Worm (Caenorhabditis elegans): Measurements from ENCODE around the gene C44C1.6.

The C44C1.6 gene

ce11 chrX:1012385-1012866, 42.4 kb upstream of the C44C1.6 start (continued):
- no peak for TF ChIP-seq mep-1 (tag; optimal IDR thresholded peaks at IDR 0.05)
- no peak for TF ChIP-seq nhr-76 (tag; optimal IDR thresholded peaks at IDR 0.05)
- TF ChIP-seq xbp-1 (tag; optimal IDR thresholded peaks at IDR 0.05) = no peak
- no peak for TF ChIP-seq zag-1 (tag; optimal IDR thresholded peaks at IDR 0.05)
- no peak for TF ChIP-seq lin-39 (tag; optimal IDR thresholded peaks at IDR 0.05)
- no peak for TF ChIP-seq unc-86 (tag; optimal IDR thresholded peaks at IDR 0.05)
- peak; percentile 30 for TF ChIP-seq C16A3.4 (tag; optimal IDR thresholded peaks at IDR 0.05)
- TF ChIP-seq unc-130 (tag; optimal IDR thresholded peaks at IDR 0.05) = no peak
- TF ChIP-seq hpl-2 (GFP tag; optimal IDR thresholded peaks at IDR 0.05) = no peak
- TF ChIP-seq ztf-4 (tag; optimal IDR thresholded peaks at IDR 0.05) = no peak
- TF ChIP-seq nhr-84 (tag; optimal IDR thresholded peaks at IDR 0.05) = no peak
- TF ChIP-seq elt-2 (tag; optimal IDR thresholded peaks at IDR 0.05) = peak; percentile 53

- TF ChIP-seq alr-1 (tag; optimal IDR thresholded peaks at IDR 0.05; ENCODE audit: borderline replicate concordance) = no peak
- no peak for TF ChIP-seq mab-9 (GFP tag; IDR thresholded peaks at IDR 0.05)
- TF ChIP-seq zag-1 (tag; optimal IDR thresholded peaks at IDR 0.05) = no peak
- peak; percentile 33 for TF ChIP-seq rnt-1 (tag; optimal IDR thresholded peaks at IDR 0.05)
- peak; percentile 79 for TF ChIP-seq nhr-90 (tag; optimal IDR thresholded peaks at IDR 0.05; ENCODE audit: poor library complexity)
- TF ChIP-seq tbx-2 (tag; optimal IDR thresholded peaks at IDR 0.05) = peak; percentile 56
- TF ChIP-seq pag-3 (tag; optimal IDR thresholded peaks at IDR 0.05; ENCODE audit: borderline replicate concordance, insufficient read depth) = peak; percentile 21
- TF ChIP-seq snpc-4 (tag; optimal IDR thresholded peaks at IDR 0.05) = no peak
- no peak for TF ChIP-seq pqm-1 (tag; optimal IDR thresholded peaks at IDR 0.05)
- TF ChIP-seq efl-1 (optimal IDR thresholded peaks at IDR 0.05) = peak; percentile 1 to 16
- TF ChIP-seq efl-1 (GFP tag; optimal IDR thresholded peaks at IDR 0.05 in 1 of 2) = peak in 1 of 2 experiments; percentile 91
- TF ChIP-seq egl-13 (tag; optimal IDR thresholded peaks at IDR 0.05) = peak; percentile 59
- no peak for TF ChIP-seq unc-30 (tag; optimal IDR thresholded peaks at IDR 0.05)
- peak; percentile 86 for TF ChIP-seq nhr-71 (tag; optimal IDR thresholded peaks at IDR 0.05)
- no peak for TF ChIP-seq fkh-10 (GFP tag; optimal IDR thresholded peaks at IDR 0.05)
- TF ChIP-seq ceh-82 (tag; optimal IDR thresholded peaks at IDR 0.05) = no peak
- TF ChIP-seq nhr-85 (tag) = peak; percentile 93
- no peak for TF ChIP-seq hlh-17 (GFP tag; optimal IDR thresholded peaks at IDR 0.05; ENCODE audit: borderline replicate concordance)
- TF ChIP-seq jun-1 (tag; optimal IDR thresholded peaks at IDR 0.05) = peak; percentile 9
- TF ChIP-seq nhr-237 (tag; optimal IDR thresholded peaks at IDR 0.05) = no peak
- no peak for TF ChIP-seq aha-1 (tag; optimal IDR thresholded peaks at IDR 0.05)
- TF ChIP-seq nhr-76 (tag; optimal IDR thresholded peaks at IDR 0.05) = no peak
- peak; percentile 0 to 83 (median 29) for TF ChIP-seq elt-3 (tag; optimal IDR thresholded peaks at IDR 0.05)
- TF ChIP-seq vab-15 (tag; optimal IDR thresholded peaks at IDR 0.05) = peak; percentile 91
- no peak for TF ChIP-seq unc-98 (GFP tag; IDR thresholded peaks at IDR 0.05)
- TF ChIP-seq nhr-47 (tag; optimal IDR thresholded peaks at IDR 0.05) = peak; percentile 47
- TF ChIP-seq ces-1 (GFP tag; optimal IDR thresholded peaks at IDR 0.05) = no peak
- peak; percentile 84 for TF ChIP-seq elt-2 (tag; optimal IDR thresholded peaks at IDR 0.05)
- TF ChIP-seq nhr-77 (tag; optimal IDR thresholded peaks at IDR 0.05) = no peak
- TF ChIP-seq C34B4.2 (tag; optimal IDR thresholded peaks at IDR 0.05) = no peak
- TF ChIP-seq pax-3 (tag; optimal IDR thresholded peaks at IDR 0.05) = peak; percentile 9
- peak; percentile 18 for TF ChIP-seq dsc-1 (tag; optimal IDR thresholded peaks at IDR 0.05)
- peak; percentile 62 for TF ChIP-seq mep-1 (tag; optimal IDR thresholded peaks at IDR 0.05)
- no peak for TF ChIP-seq ztf-11 (tag; optimal IDR thresholded peaks at IDR 0.05)
- no peak for TF ChIP-seq nhr-84 (tag; optimal IDR thresholded peaks at IDR 0.05)
- peak; percentile 82 for TF ChIP-seq snu-23 (GFP tag; optimal IDR thresholded peaks at IDR 0.05)
- no peak for TF ChIP-seq lin-15B (tag; optimal IDR thresholded peaks at IDR 0.05)
- TF ChIP-seq ceh-8 (GFP tag; optimal IDR thresholded peaks at IDR 0.05) = no peak
- TF ChIP-seq grh-1 (GFP tag; IDR thresholded peaks at IDR 0.05) = peak; percentile 45; the same call in 1 of the 2 replicates
- no peak for TF ChIP-seq irx-1 (tag; optimal IDR thresholded peaks at IDR 0.05)
- TF ChIP-seq C04F5.9 (tag; optimal IDR thresholded peaks at IDR 0.05) = no peak
- no peak for TF ChIP-seq unc-86 (tag; optimal IDR thresholded peaks at IDR 0.05)
- TF ChIP-seq ztf-4 (tag; optimal IDR thresholded peaks at IDR 0.05) = peak; percentile 56
These were observed 40.8 kb upstream of the C44C1.6 start for ce11 chrX:1010627-1011452.
